Worm (Caenorhabditis elegans) whole organism, late embryonic: ENCODE data around the gene let-858.

Experiments
- F13H6.1 ChIP-seq: sonication (generic microtip); optimal IDR thresholded peaks from 2 replicates; lab custom pipeline; 2016; ENCODE audit warnings: missing genetic modification characterization, missing compliant biosample characterization
- ahr-1 ChIP-seq: sonication (generic microtip); optimal IDR thresholded peaks from 2 replicates; lab custom pipeline; 2016; ENCODE audit warnings: missing genetic modification characterization, missing compliant biosample characterization
- ceh-14 ChIP-seq: sonication (generic microtip); optimal IDR thresholded peaks from 2 replicates; lab custom pipeline; 2016; ENCODE audit warnings: missing genotype, missing genetic modification characterization, missing compliant biosample characterization
- ceh-22 ChIP-seq: sonication (generic microtip); optimal IDR thresholded peaks from 2 replicates; lab custom pipeline; 2017; ENCODE audit warnings: missing biosample characterization, missing genetic modification characterization
- ceh-31 ChIP-seq: sonication (generic microtip); optimal IDR thresholded peaks from 2 replicates; lab custom pipeline; 2016; ENCODE audit warnings: missing genetic modification characterization, missing compliant biosample characterization
- ceh-45 ChIP-seq: fragments of 200-800 bp; sonication (Bioruptor generic); IDR thresholded peaks from 2 replicates; pipeline ENCODE4 v1.3.6; 2022; ENCODE audit warnings: missing genetic modification reagents, missing genetic modification characterization, missing compliant biosample characterization
- ceh-48 ChIP-seq: sonication (generic microtip); optimal IDR thresholded peaks from 2 replicates; lab custom pipeline; 2016; ENCODE audit warnings: missing genetic modification characterization, inconsistent platforms, missing compliant biosample characterization
- ceh-6 ChIP-seq: fragments of 200-800 bp; sonication (Bioruptor generic); optimal IDR thresholded peaks from 2 replicates; lab custom pipeline; 2018; ENCODE audit warnings: mild to moderate bottlenecking, missing genetic modification characterization, missing compliant biosample characterization
- ceh-9 ChIP-seq: sonication (generic microtip); optimal IDR thresholded peaks from 2 replicates; lab custom pipeline; 2016; ENCODE audit warnings: mild to moderate bottlenecking, missing genetic modification characterization, inconsistent platforms, missing compliant biosample characterization
- elt-2 ChIP-seq: sonication (generic microtip); optimal IDR thresholded peaks from 2 replicates; lab custom pipeline; 2016; ENCODE audit warnings: missing genetic modification reagents, missing genetic modification characterization, missing compliant biosample characterization
- fkh-10 ChIP-seq: fragments of 150-350 bp; optimal IDR thresholded peaks from 2 replicates; lab custom pipeline; 2014; ENCODE audit warnings: missing biosample characterization, missing genetic modification reagents, missing genetic modification characterization
- gmeb-2 ChIP-seq: sonication (generic microtip); optimal IDR thresholded peaks from 2 replicates; lab custom pipeline; 2016; ENCODE audit warnings: missing genetic modification characterization, inconsistent platforms, missing compliant biosample characterization
- hlh-13 ChIP-seq: fragments of 200-800 bp; sonication (Bioruptor generic); optimal IDR thresholded peaks from 2 replicates; lab custom pipeline; 2018; ENCODE audit warnings: mild to moderate bottlenecking, missing genetic modification characterization, missing compliant biosample characterization
- hlh-8 ChIP-seq: sonication (generic microtip); optimal IDR thresholded peaks from 2 replicates; lab custom pipeline; 2016; ENCODE audit warnings: missing genotype, missing genetic modification characterization, missing compliant biosample characterization
- lim-6 ChIP-seq: sonication (generic microtip); optimal IDR thresholded peaks from 2 replicates; lab custom pipeline; 2016; ENCODE audit warnings: missing genetic modification characterization, missing compliant biosample characterization
- nfya-1 ChIP-seq: sonication (generic microtip); optimal IDR thresholded peaks from 2 replicates; lab custom pipeline; 2017; ENCODE audit warnings: missing genetic modification characterization, mild to moderate bottlenecking, missing compliant biosample characterization, antibody characterized with exemption, moderate library complexity
- nhr-11 ChIP-seq: fragments of 150-350 bp; optimal IDR thresholded peaks from 2 replicates; lab custom pipeline; 2014; ENCODE audit warnings: missing biosample characterization, missing genetic modification characterization
- nhr-232 ChIP-seq: sonication (generic microtip); optimal IDR thresholded peaks from 2 replicates; lab custom pipeline; 2016; ENCODE audit warnings: missing genetic modification characterization, missing compliant biosample characterization
- odd-2 ChIP-seq: sonication (generic microtip); optimal IDR thresholded peaks from 2 replicates; lab custom pipeline; 2017; ENCODE audit warnings: antibody characterized with exemption, mild to moderate bottlenecking, missing genetic modification characterization, missing compliant biosample characterization
- pag-3 ChIP-seq: sonication (generic microtip); optimal IDR thresholded peaks from 2 replicates; lab custom pipeline; 2016; ENCODE audit warnings: missing compliant biosample characterization, missing genetic modification characterization, borderline replicate concordance
- pqm-1 ChIP-seq: sonication (generic microtip); optimal IDR thresholded peaks from 2 replicates; lab custom pipeline; 2016; ENCODE audit warnings: missing genetic modification characterization, missing compliant biosample characterization
- pros-1 ChIP-seq: fragments of 150-350 bp; optimal IDR thresholded peaks from 2 replicates; lab custom pipeline; 2014; ENCODE audit warnings: missing biosample characterization, missing genetic modification reagents, missing genetic modification characterization
- ref-2 ChIP-seq: sonication (generic microtip); optimal IDR thresholded peaks from 2 replicates; lab custom pipeline; 2016; ENCODE audit warnings: missing genetic modification characterization, missing compliant biosample characterization
- rnt-1 ChIP-seq: sonication (generic microtip); optimal IDR thresholded peaks from 2 replicates; lab custom pipeline; 2016; ENCODE audit warnings: missing genetic modification characterization, missing compliant biosample characterization
- sox-2 ChIP-seq: fragments of 200-800 bp; sonication (Bioruptor generic); IDR thresholded peaks from 2 replicates; pipeline ENCODE4 v1.3.6; 2022; ENCODE audit warnings: missing genetic modification reagents, missing genetic modification characterization, missing compliant biosample characterization
- tbx-7 ChIP-seq: sonication (generic microtip); optimal IDR thresholded peaks from 2 replicates; lab custom pipeline; 2016; ENCODE audit warnings: missing genotype, missing genetic modification characterization, missing compliant biosample characterization
- unc-3 ChIP-seq, 2 experiments: fragments of 200-800 bp in 1 of 2; sonication (Bioruptor generic) in 1 of 2; sonication (generic microtip) in 1 of 2; conservative IDR thresholded peaks in 1 of 2; optimal IDR thresholded peaks in 1 of 2; 2 replicates each; pipeline versions ENCODE4 v1.3.6 to Lab custom; 2016 to 2022; ENCODE audit warnings: missing compliant biosample characterization in 2 of 2, missing genetic modification characterization in 2 of 2, missing genetic modification reagents in 1 of 2
- unc-42 ChIP-seq: sonication (generic microtip); optimal IDR thresholded peaks from 2 replicates; lab custom pipeline; 2016; ENCODE audit warnings: missing genotype, missing genetic modification characterization, missing compliant biosample characterization
- unc-55 ChIP-seq: sonication (generic microtip); optimal IDR thresholded peaks from 2 replicates; lab custom pipeline; 2017; ENCODE audit warnings: missing biosample characterization, missing genetic modification reagents, missing genetic modification characterization

Gene let-858

DNA sequence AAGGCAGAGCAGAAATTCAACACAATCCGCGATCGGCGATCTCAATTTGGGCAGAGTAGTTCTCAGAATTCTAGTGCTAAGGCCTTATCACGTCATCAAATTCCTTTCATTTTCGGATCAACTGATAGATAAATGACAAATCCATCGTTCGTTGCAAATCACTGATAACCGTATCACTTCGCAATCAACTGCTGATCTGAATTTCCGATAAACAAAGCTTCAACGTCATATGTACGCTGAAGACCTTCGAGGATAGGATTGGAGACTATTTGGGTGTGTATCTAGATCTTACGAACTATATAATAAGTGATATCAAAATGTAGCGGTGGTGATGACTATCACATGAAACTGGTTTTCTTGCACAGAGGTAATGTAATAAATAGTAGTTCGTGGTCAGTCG, 35.1 kb downstream of the let-858 start:
- no peak for TF ChIP-seq fkh-10 (GFP tag; lab: Kevin White, UChicago)
- TF ChIP-seq nhr-11 (tag; lab: Kevin White, UChicago) = no peak
- no peak for TF ChIP-seq ceh-6
- TF ChIP-seq sox-2 (GFP tag; lab: Robert Waterston, UW) = no peak
- no peak for TF ChIP-seq pqm-1 (tag; lab: Kevin White, UChicago)
- no peak for TF ChIP-seq odd-2
- TF ChIP-seq unc-3 (GFP tag; conservative IDR thresholded peaks at IDR 0.05; lab: Robert Waterston, UW) = no peak
- TF ChIP-seq unc-3 (tag; optimal IDR thresholded peaks at IDR 0.05; lab: Kevin White, UChicago) = no peak
- TF ChIP-seq pros-1 (tag; lab: Kevin White, UChicago) = no peak
- TF ChIP-seq lim-6 = no peak
- no peak for TF ChIP-seq elt-2
- TF ChIP-seq tbx-7 = no peak
- no peak for TF ChIP-seq nhr-232 (tag; lab: Kevin White, UChicago)
- TF ChIP-seq nfya-1 = no peak

DNA sequence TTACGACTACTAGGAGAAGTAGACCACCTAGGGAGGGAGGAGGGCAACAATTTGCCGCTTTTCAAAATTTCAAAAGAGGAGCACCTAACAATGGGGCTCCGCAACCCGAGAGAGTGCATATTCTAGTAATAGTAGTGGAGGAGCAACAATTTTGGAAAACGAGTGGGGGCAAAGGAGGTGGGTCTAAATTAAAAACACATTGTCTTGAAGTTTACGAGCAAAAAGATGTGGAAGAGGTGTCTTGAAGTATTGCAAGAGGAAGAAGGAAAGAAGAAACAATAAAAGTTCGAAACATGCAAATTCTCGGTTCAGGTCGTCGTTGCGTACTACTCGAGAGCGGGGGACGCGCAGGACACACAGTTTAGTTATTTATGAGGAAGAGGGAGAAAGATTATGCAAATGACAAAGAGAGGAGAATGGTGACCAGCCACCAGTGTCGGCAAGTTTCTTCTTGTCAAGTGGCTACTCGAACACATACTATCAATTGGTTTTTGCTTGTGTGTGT, 42.1 kb downstream of the let-858 start:
- TF ChIP-seq ref-2 (tag; lab: Kevin White, UChicago) (peak; percentile 20), ceh-22 (tag; lab: Kevin White, UChicago) (no peak)

DNA sequence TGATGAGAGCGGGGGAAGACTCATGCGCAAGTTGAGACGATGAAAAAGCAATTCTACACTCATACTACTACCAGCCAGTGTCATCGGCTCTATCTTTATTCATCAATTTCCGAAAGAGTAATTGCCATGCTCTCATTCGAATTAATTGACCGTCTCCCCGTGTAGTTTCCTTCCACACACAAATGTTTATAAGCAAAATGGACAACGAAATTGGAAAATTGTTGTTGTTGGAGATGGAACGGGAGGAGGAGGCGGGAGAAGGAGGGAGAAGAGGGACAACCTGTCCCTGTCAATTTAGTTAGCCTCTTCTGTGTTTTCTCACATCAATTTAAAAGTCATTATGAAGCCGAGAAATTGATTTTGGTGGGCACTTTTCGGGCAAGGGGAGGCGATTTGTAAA, 50.4 kb downstream of the let-858 start:
- TF ChIP-seq unc-42 (peak; percentile 54), gmeb-2 (no peak), hlh-8 (tag; lab: Kevin White, UChicago) (no peak), ceh-45 (GFP tag; lab: Robert Waterston, UW) (no peak), unc-55 (GFP tag; lab: Kevin White, UChicago) (peak; percentile 0), ceh-31 (tag; lab: Kevin White, UChicago) (peak; percentile 2), ceh-14 (tag; lab: Kevin White, UChicago) (peak; percentile 16), F13H6.1 (tag; lab: Kevin White, UChicago) (no peak), ceh-48 (tag; lab: Kevin White, UChicago) (no peak), ref-2 (tag; lab: Kevin White, UChicago) (no peak), ceh-9 (tag; lab: Kevin White, UChicago) (no peak)

DNA sequence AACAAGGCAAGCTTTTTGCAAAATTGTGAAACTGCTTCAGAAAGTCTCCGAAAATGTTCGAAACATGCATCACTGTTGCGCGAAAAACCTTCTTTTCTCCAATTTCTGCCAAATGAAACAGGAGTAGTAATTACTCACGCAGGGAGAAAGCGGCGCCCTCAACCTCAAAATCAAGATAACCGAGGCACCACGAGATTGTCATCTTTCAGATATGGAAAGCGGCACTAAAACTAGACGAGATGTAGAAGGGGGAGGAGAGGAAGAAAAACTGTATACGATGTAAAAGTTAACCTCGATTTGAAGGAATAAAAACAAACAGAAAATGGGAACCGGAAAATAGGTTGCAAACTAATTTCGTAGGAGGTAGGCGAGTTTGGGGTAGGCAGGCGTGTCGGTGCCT, 54.4 kb downstream of the let-858 start:
- peak; percentile 30 for TF ChIP-seq rnt-1 (tag; lab: Kevin White, UChicago)
- TF ChIP-seq fkh-10 (GFP tag; lab: Kevin White, UChicago) = no peak
- no peak for TF ChIP-seq ceh-22 (tag; lab: Kevin White, UChicago)
- no peak for TF ChIP-seq pag-3 (tag; lab: Kevin White, UChicago)
- TF ChIP-seq ahr-1 (tag; lab: Kevin White, UChicago) = no peak
- no peak for TF ChIP-seq hlh-13 (GFP tag; lab: Kevin White, UChicago)
- no peak for TF ChIP-seq ceh-31 (tag; lab: Kevin White, UChicago)
